Worm (Caenorhabditis elegans): ENCODE data around the gene srx-7.

The srx-7 gene

ce11 chrV:559940-560339 lies at the start of gene srx-7:
Gene srx-7 (plus strand): TSS chrV:560195.
- no peak for TF ChIP-seq ham-2 (GFP tag; optimal IDR thresholded peaks at IDR 0.05)
- no peak for TF ChIP-seq elt-1 (tag; optimal IDR thresholded peaks at IDR 0.05; ENCODE audit: borderline replicate concordance, insufficient read depth)
- TF ChIP-seq nhr-237 (tag; optimal IDR thresholded peaks at IDR 0.05): no peak
- TF ChIP-seq zip-8 (tag; optimal IDR thresholded peaks at IDR 0.05): no peak
- no peak for TF ChIP-seq lsy-2 (tag; optimal IDR thresholded peaks at IDR 0.05)
- no peak for TF ChIP-seq ceh-39 (tag; optimal IDR thresholded peaks at IDR 0.05)
- TF ChIP-seq ztf-11 (tag; optimal IDR thresholded peaks at IDR 0.05): no peak
- TF ChIP-seq mls-2 (tag; optimal IDR thresholded peaks at IDR 0.05): no peak
- no peak for TF ChIP-seq drap-1 (GFP tag; optimal IDR thresholded peaks at IDR 0.05)
- TF ChIP-seq ceh-83 (GFP tag; optimal IDR thresholded peaks at IDR 0.05): no peak
- no peak for TF ChIP-seq cnd-1 (tag; optimal IDR thresholded peaks at IDR 0.05)
- TF ChIP-seq bed-3 (GFP tag; optimal IDR thresholded peaks at IDR 0.05): no peak
- no peak for TF ChIP-seq nhr-2 (tag; optimal IDR thresholded peaks at IDR 0.05)
- no peak for TF ChIP-seq sptf-1 (tag; optimal IDR thresholded peaks at IDR 0.05)
- no peak for TF ChIP-seq lin-13 (tag; optimal IDR thresholded peaks at IDR 0.05)
- TF ChIP-seq hlh-1 (tag; optimal IDR thresholded peaks at IDR 0.05): no peak
- no peak for TF ChIP-seq mep-1 (tag; optimal IDR thresholded peaks at IDR 0.05)

- TF ChIP-seq ceh-39 (tag; optimal IDR thresholded peaks at IDR 0.05) (no peak), nhr-2 (tag; optimal IDR thresholded peaks at IDR 0.05) (no peak), ztf-11 (tag; optimal IDR thresholded peaks at IDR 0.05) (no peak), mls-2 (tag; optimal IDR thresholded peaks at IDR 0.05) (no peak), unc-120 (tag; optimal IDR thresholded peaks at IDR 0.05; ENCODE audit: poor library complexity, severe bottlenecking) (no peak), ceh-83 (GFP tag; optimal IDR thresholded peaks at IDR 0.05) (no peak), nhr-76 (tag; optimal IDR thresholded peaks at IDR 0.05) (no peak), nhr-237 (tag; optimal IDR thresholded peaks at IDR 0.05) (no peak), lin-32 (GFP tag; optimal IDR thresholded peaks at IDR 0.05) (no peak), elt-1 (tag; optimal IDR thresholded peaks at IDR 0.05; ENCODE audit: borderline replicate concordance, insufficient read depth) (no peak), M03D4.4 (tag; optimal IDR thresholded peaks at IDR 0.05) (no peak), sem-2 (GFP tag; optimal IDR thresholded peaks at IDR 0.05) (no peak), mep-1 (tag; optimal IDR thresholded peaks at IDR 0.05) (no peak), tbx-8 (GFP tag; optimal IDR thresholded peaks at IDR 0.05) (no peak)
These were observed 47.6 kb upstream of the srx-7 start, which contains the start of gene srh-37 for ce11 chrV:512420-512819. Gene srh-37 (minus strand): TSS chrV:512520.

ce11 chrV:519445-519844 lies 40.5 kb upstream of the srx-7 start, which contains the start of gene nhr-210:
Gene nhr-210 (minus strand): TSS chrV:519545.
- TF ChIP-seq lin-13 (tag; optimal IDR thresholded peaks at IDR 0.05) (no peak), mab-5 (tag; optimal IDR thresholded peaks at IDR 0.05) (no peak), bed-3 (GFP tag; optimal IDR thresholded peaks at IDR 0.05) (no peak), ceh-83 (GFP tag; optimal IDR thresholded peaks at IDR 0.05) (no peak), drap-1 (GFP tag; optimal IDR thresholded peaks at IDR 0.05) (no peak), nhr-28 (tag; optimal IDR thresholded peaks at IDR 0.05) (no peak), ztf-11 (tag; optimal IDR thresholded peaks at IDR 0.05) (no peak), lsy-2 (tag; optimal IDR thresholded peaks at IDR 0.05) (no peak), nhr-12 (tag; optimal IDR thresholded peaks at IDR 0.05) (no peak), nhr-237 (tag; optimal IDR thresholded peaks at IDR 0.05) (no peak), zip-8 (tag; optimal IDR thresholded peaks at IDR 0.05) (no peak), ceh-43 (GFP tag; optimal IDR thresholded peaks at IDR 0.05) (no peak), elt-1 (tag; optimal IDR thresholded peaks at IDR 0.05; ENCODE audit: borderline replicate concordance, insufficient read depth) (no peak)

ce11 chrV:521517-521916 lies 38.5 kb upstream of the srx-7 start, which contains the start of gene srw-107:
Gene srw-107 (minus strand): TSS chrV:521617.
- no peak for TF ChIP-seq elt-3 (tag; optimal IDR thresholded peaks at IDR 0.05)
- TF ChIP-seq ham-2 (GFP tag; optimal IDR thresholded peaks at IDR 0.05): no peak
- no peak for TF ChIP-seq blmp-1 (tag; optimal IDR thresholded peaks at IDR 0.05)
- TF ChIP-seq tbx-8 (GFP tag; optimal IDR thresholded peaks at IDR 0.05): no peak
- no peak for TF ChIP-seq zip-8 (tag; optimal IDR thresholded peaks at IDR 0.05)
- no peak for TF ChIP-seq nhr-28 (tag; optimal IDR thresholded peaks at IDR 0.05)
- no peak for TF ChIP-seq lin-13 (tag; optimal IDR thresholded peaks at IDR 0.05)
- no peak for TF ChIP-seq drap-1 (GFP tag; optimal IDR thresholded peaks at IDR 0.05)
- no peak for TF ChIP-seq ces-1 (GFP tag; optimal IDR thresholded peaks at IDR 0.05)
- TF ChIP-seq nhr-237 (tag; optimal IDR thresholded peaks at IDR 0.05): no peak

ce11 chrV:524058-524457 lies 35.9 kb upstream of the srx-7 start, which contains the start of gene lipl-3:
Gene lipl-3 (minus strand): TSS chrV:524218.
- no peak for TF ChIP-seq lin-13 (tag; optimal IDR thresholded peaks at IDR 0.05)
